Worm (Caenorhabditis elegans): ENCODE data around the gene stdh-4.

- TF ChIP-seq ceh-36 (tag; optimal IDR thresholded peaks at IDR 0.05): no peak
- TF ChIP-seq ama-1 (optimal IDR thresholded peaks at IDR 0.05): no peak
- TF ChIP-seq pes-1 (GFP tag; IDR thresholded peaks at IDR 0.05): no peak
- TF ChIP-seq hmg-4 (GFP tag; optimal IDR thresholded peaks at IDR 0.05): no peak
- TF ChIP-seq B0310.2 (tag; optimal IDR thresholded peaks at IDR 0.05): no peak
- no peak for TF ChIP-seq tbx-11 (GFP tag; IDR thresholded peaks at IDR 0.05)
- TF ChIP-seq tra-4 (tag; optimal IDR thresholded peaks at IDR 0.05): no peak
- no peak for TF ChIP-seq aly-1 (tag; optimal IDR thresholded peaks at IDR 0.05)
- TF ChIP-seq sea-1 (GFP tag; conservative IDR thresholded peaks at IDR 0.05): no peak
- no peak for TF ChIP-seq tbx-37 (GFP tag; conservative IDR thresholded peaks at IDR 0.05)
- TF ChIP-seq hnd-1 (tag; optimal IDR thresholded peaks at IDR 0.05): no peak
- TF ChIP-seq ceh-13 (GFP tag; optimal IDR thresholded peaks at IDR 0.05): no peak
- TF ChIP-seq ets-7 (tag; optimal IDR thresholded peaks at IDR 0.05): no peak
These were observed 30.8 kb upstream of the stdh-4 start for ce11 chrV:8518283-8518682.
